Worm (Caenorhabditis elegans) whole organism, L3 larva: Measurements from ENCODE around the gene ekl-5.
A peak's percentile ranks its signal among the peaks of the same experiment; 100 is the strongest.

Source experiments
- R02D3.7 ChIP-seq: fragments of 150-350 bp; optimal IDR thresholded peaks from 2 replicates; lab custom pipeline; 2014; ENCODE audit warnings: missing biosample characterization, missing genetic modification characterization
- ZK546.5 ChIP-seq: sonication (generic microtip); optimal IDR thresholded peaks from 2 replicates; lab custom pipeline; 2017; ENCODE audit warnings: missing biosample characterization, missing genetic modification characterization
- ama-1 ChIP-seq: fragments of 150-350 bp; optimal IDR thresholded peaks from 2 replicates; lab custom pipeline; 2018
- ceh-28 ChIP-seq: fragments of 150-350 bp; optimal IDR thresholded peaks from 2 replicates; lab custom pipeline; 2014; ENCODE audit warnings: missing biosample characterization, missing genetic modification reagents, missing genetic modification characterization
- ceh-9 ChIP-seq: sonication (generic microtip); optimal IDR thresholded peaks from 2 replicates; lab custom pipeline; 2018; ENCODE audit warnings: missing biosample characterization, missing genetic modification characterization
- egl-27 ChIP-seq: sonication (generic microtip); optimal IDR thresholded peaks from 4 replicates; lab custom pipeline; 2017; ENCODE audit warnings: missing biosample characterization, missing genetic modification reagents, missing genetic modification characterization
- egl-5 ChIP-seq: fragments of 150-350 bp; optimal IDR thresholded peaks from 2 replicates; lab custom pipeline; 2017; ENCODE audit warnings: missing biosample characterization, missing genetic modification reagents, missing genetic modification characterization, inconsistent platforms
- elt-2 ChIP-seq: sonication (generic microtip); optimal IDR thresholded peaks from 2 replicates; lab custom pipeline; 2016; ENCODE audit warnings: missing genetic modification reagents, mild to moderate bottlenecking, missing genetic modification characterization, missing compliant biosample characterization
- elt-3 ChIP-seq, 3 experiments: fragments of 150-350 bp in 1 of 3; sonication (generic microtip) in 2 of 3; optimal IDR thresholded peaks; 2 replicates in 2 of 3; 4 replicates in 1 of 3; lab custom pipeline; 2014 to 2017; ENCODE audit warnings: missing biosample characterization in 3 of 3, missing genetic modification characterization in 3 of 3
- eor-1 ChIP-seq, 2 experiments: fragments of 150-350 bp; optimal IDR thresholded peaks; 2 replicates each; lab custom pipeline; 2014 to 2018; ENCODE audit warnings: missing biosample characterization in 2 of 2, missing genetic modification characterization in 2 of 2
- fkh-10 ChIP-seq: sonication (generic microtip); optimal IDR thresholded peaks from 2 replicates; lab custom pipeline; 2017; ENCODE audit warnings: missing biosample characterization, missing genetic modification reagents, missing genetic modification characterization
- fos-1 ChIP-seq: fragments of 150-350 bp; optimal IDR thresholded peaks from 2 replicates; lab custom pipeline; 2014; ENCODE audit warnings: missing biosample characterization, missing genetic modification characterization
- hmg-11 ChIP-seq: sonication (generic microtip); optimal IDR thresholded peaks from 2 replicates; lab custom pipeline; 2016; ENCODE audit warnings: missing genetic modification characterization, missing compliant biosample characterization
- jun-1 ChIP-seq: fragments of 150-350 bp; optimal IDR thresholded peaks from 2 replicates; lab custom pipeline; 2014; ENCODE audit warnings: missing biosample characterization, missing genetic modification reagents, missing genetic modification characterization
- lin-15B ChIP-seq: fragments of 150-350 bp; optimal IDR thresholded peaks from 2 replicates; lab custom pipeline; 2014; ENCODE audit warnings: missing biosample characterization, missing genetic modification characterization
- lin-39 ChIP-seq: fragments of 150-350 bp; optimal IDR thresholded peaks from 2 replicates; lab custom pipeline; 2018; ENCODE audit warnings: missing biosample characterization, missing genetic modification reagents, missing genetic modification characterization
- lsy-12 ChIP-seq: sonication (generic microtip); optimal IDR thresholded peaks from 2 replicates; lab custom pipeline; 2016; ENCODE audit warnings: mild to moderate bottlenecking, missing genetic modification characterization, missing compliant biosample characterization
- mdl-1 ChIP-seq: fragments of 150-350 bp; optimal IDR thresholded peaks from 2 replicates; lab custom pipeline; 2014; ENCODE audit warnings: missing biosample characterization, missing genetic modification characterization
- mml-1 ChIP-seq: fragments of 150-350 bp; sonication (generic microtip); optimal IDR thresholded peaks from 3 replicates; lab custom pipeline; 2014; ENCODE audit warnings: missing biosample characterization, missing genetic modification characterization
- nfya-1 ChIP-seq: sonication (generic microtip); optimal IDR thresholded peaks from 2 replicates; lab custom pipeline; 2017; ENCODE audit warnings: missing genetic modification characterization, mild to moderate bottlenecking, missing compliant biosample characterization, antibody characterized with exemption, moderate library complexity; ENCODE audit not compliant: insufficient read depth
- nhr-11 ChIP-seq: fragments of 150-350 bp; optimal IDR thresholded peaks from 2 replicates; lab custom pipeline; 2014; ENCODE audit warnings: missing biosample characterization, missing genetic modification characterization
- nhr-23 ChIP-seq: fragments of 150-350 bp; optimal IDR thresholded peaks from 2 replicates; lab custom pipeline; 2014; ENCODE audit warnings: missing biosample characterization, missing genetic modification reagents, missing genetic modification characterization
- nhr-25 ChIP-seq: sonication (generic microtip); optimal IDR thresholded peaks from 2 replicates; lab custom pipeline; 2017; ENCODE audit warnings: missing biosample characterization, missing genetic modification characterization
- nhr-28 ChIP-seq: fragments of 150-350 bp; optimal IDR thresholded peaks from 2 replicates; lab custom pipeline; 2014; ENCODE audit warnings: missing biosample characterization, missing genetic modification characterization
- nhr-43 ChIP-seq: sonication (generic microtip); optimal IDR thresholded peaks from 2 replicates; lab custom pipeline; 2016; ENCODE audit warnings: mild to moderate bottlenecking, missing genetic modification characterization, missing compliant biosample characterization; ENCODE audit not compliant: poor library complexity, severe bottlenecking
- nhr-67 ChIP-seq: fragments of 150-350 bp; optimal IDR thresholded peaks from 2 replicates; lab custom pipeline; 2014; ENCODE audit warnings: missing biosample characterization, missing genetic modification characterization
- nhr-76 ChIP-seq: fragments of 150-350 bp; sonication (generic microtip); optimal IDR thresholded peaks from 5 replicates; lab custom pipeline; 2014; ENCODE audit warnings: missing biosample characterization, missing genetic modification characterization
- nhr-77 ChIP-seq: fragments of 150-350 bp; optimal IDR thresholded peaks from 2 replicates; lab custom pipeline; 2014; ENCODE audit warnings: missing biosample characterization, missing genetic modification characterization
- pha-4 ChIP-seq: fragments of 150-350 bp; optimal IDR thresholded peaks from 2 replicates; lab custom pipeline; 2014; ENCODE audit warnings: missing biosample characterization, missing genetic modification reagents, missing genetic modification characterization
- pqm-1 ChIP-seq: fragments of 150-350 bp; optimal IDR thresholded peaks from 2 replicates; lab custom pipeline; 2017; ENCODE audit warnings: missing biosample characterization, missing genetic modification characterization, inconsistent platforms
- sea-2 ChIP-seq: fragments of 150-350 bp; sonication (generic microtip); optimal IDR thresholded peaks from 4 replicates; lab custom pipeline; 2014; ENCODE audit warnings: missing biosample characterization, missing genetic modification reagents, missing genetic modification characterization
- snpc-4 ChIP-seq: fragments of 150-350 bp; optimal IDR thresholded peaks from 2 replicates; lab custom pipeline; 2014; ENCODE audit warnings: missing biosample characterization, missing genetic modification characterization
- tbx-2 ChIP-seq: sonication (generic microtip); optimal IDR thresholded peaks from 2 replicates; lab custom pipeline; 2016; ENCODE audit warnings: mild to moderate bottlenecking, missing genetic modification characterization, missing compliant biosample characterization
- unc-39 ChIP-seq: sonication (generic microtip); optimal IDR thresholded peaks from 4 replicates; lab custom pipeline; 2017; ENCODE audit warnings: missing biosample characterization, missing genetic modification characterization
- unc-62 ChIP-seq: fragments of 150-350 bp; sonication (generic microtip); optimal IDR thresholded peaks from 4 replicates; lab custom pipeline; 2014; ENCODE audit warnings: missing biosample characterization, missing genetic modification reagents, missing genetic modification characterization
- ztf-11 ChIP-seq: fragments of 150-350 bp; optimal IDR thresholded peaks from 2 replicates; lab custom pipeline; 2014; ENCODE audit warnings: missing biosample characterization, missing genetic modification characterization

ekl-5 gene

ce11 chrX:13950620-13951152 lies 33.7 kb upstream of the ekl-5 start:
- TF ChIP-seq nhr-76 (tag; lab: Kevin White, UChicago): no peak
- TF ChIP-seq ama-1 (lab: Kevin White, UChicago): no peak
- TF ChIP-seq lin-15B (tag; lab: Kevin White, UChicago): no peak
- peak; percentile 67 for TF ChIP-seq ceh-28 (tag; lab: Kevin White, UChicago)
- TF ChIP-seq jun-1: peak; percentile 18
- TF ChIP-seq hmg-11: peak; percentile 59
- TF ChIP-seq lsy-12: peak; percentile 34
- TF ChIP-seq egl-5: no peak
- peak; percentile 44 for TF ChIP-seq nfya-1
- TF ChIP-seq snpc-4 (tag; lab: Kevin White, UChicago): peak; percentile 5
- no peak for TF ChIP-seq fos-1 (tag; lab: Kevin White, UChicago)
- TF ChIP-seq nhr-25: peak; percentile 91
- TF ChIP-seq nhr-11: no peak
- no peak for TF ChIP-seq unc-39 (tag; lab: Kevin White, UChicago)
- TF ChIP-seq nhr-43: peak; percentile 64
- TF ChIP-seq pha-4 (tag; lab: Kevin White, UChicago): peak; percentile 71
- peak; percentile 22 for TF ChIP-seq tbx-2 (tag; lab: Kevin White, UChicago)
- TF ChIP-seq pqm-1 (tag; lab: Kevin White, UChicago): peak; percentile 26
- peak; percentile 39 for TF ChIP-seq elt-2 (tag; lab: Kevin White, UChicago)
- TF ChIP-seq nhr-23 (tag; lab: Kevin White, UChicago): peak; percentile 81
- TF ChIP-seq egl-27 (tag; lab: Kevin White, UChicago): no peak

ce11 chrX:13948810-13949209 lies 31.8 kb upstream of the ekl-5 start, which contains the start of gene alg-1:
TSS of gene alg-1 (plus strand) at chrX:13949110.
- TF ChIP-seq snpc-4 (tag; lab: Kevin White, UChicago) (no peak), ceh-9 (tag; lab: Kevin White, UChicago) (no peak), sea-2 (GFP tag; lab: Kevin White, UChicago) (no peak), lin-39 (no peak), fos-1 (tag; lab: Kevin White, UChicago) (no peak), ztf-11 (tag; lab: Kevin White, UChicago) (no peak), fkh-10 (no peak), egl-27 (tag; lab: Kevin White, UChicago) (no peak), pqm-1 (tag; lab: Kevin White, UChicago) (no peak), nhr-11 (no peak), mml-1 (tag; lab: Kevin White, UChicago) (no peak), nhr-23 (tag; lab: Kevin White, UChicago) (no peak), ama-1 (lab: Kevin White, UChicago) (no peak), nhr-67 (tag; lab: Kevin White, UChicago) (no peak), elt-3 (tag; optimal IDR thresholded peaks at IDR 0.05; lab: Kevin White, UChicago) (no peak), nhr-43 (no peak), lin-15B (tag; lab: Kevin White, UChicago) (no peak), nhr-77 (tag; lab: Kevin White, UChicago) (no peak), hmg-11 (no peak), mdl-1 (tag; lab: Kevin White, UChicago) (no peak)

ce11 chrX:13948167-13948566 lies 31.2 kb upstream of the ekl-5 start:
- TF ChIP-seq lin-39: peak; percentile 53
- TF ChIP-seq lin-15B (tag; lab: Kevin White, UChicago): no peak
- peak; percentile 65 for TF ChIP-seq hmg-11
- TF ChIP-seq egl-5: peak; percentile 51

- TF ChIP-seq elt-2 (tag; lab: Kevin White, UChicago) (peak; percentile 76), pqm-1 (tag; lab: Kevin White, UChicago) (peak; percentile 44), nhr-28 (tag; lab: Kevin White, UChicago) (no peak)
These were observed 30.0 kb upstream of the ekl-5 start for ce11 chrX:13946693-13947583.

ce11 chrX:13945524-13945923 lies 28.6 kb upstream of the ekl-5 start:
- TF ChIP-seq ZK546.5 (no peak), mdl-1 (tag; lab: Kevin White, UChicago) (peak; percentile 36), nhr-43 (no peak), pha-4 (tag; lab: Kevin White, UChicago) (peak; percentile 32), lin-39 (peak; percentile 94), unc-62 (GFP tag; lab: Kevin White, UChicago) (peak; percentile 31), tbx-2 (tag; lab: Kevin White, UChicago) (peak; percentile 50), mml-1 (tag; lab: Kevin White, UChicago) (no peak), R02D3.7 (tag; lab: Kevin White, UChicago) (peak; percentile 21), hmg-11 (peak; percentile 92), nfya-1 (peak; percentile 83), lin-15B (tag; lab: Kevin White, UChicago) (peak; percentile 65), nhr-28 (tag; lab: Kevin White, UChicago) (no peak), jun-1 (no peak), eor-1 (tag; optimal IDR thresholded peaks at IDR 0.05; lab: Kevin White, UChicago) (no peak), nhr-77 (tag; lab: Kevin White, UChicago) (no peak), snpc-4 (tag; lab: Kevin White, UChicago) (peak; percentile 84), ceh-28 (tag; lab: Kevin White, UChicago) (no peak), fkh-10 (peak; percentile 58), elt-2 (tag; lab: Kevin White, UChicago) (peak; percentile 23), nhr-67 (tag; lab: Kevin White, UChicago) (no peak)
